Worm (Caenorhabditis elegans) whole organism, L4 larva: ENCODE measurements around the gene tkr-2.

Source experiments
- gei-8 ChIP-seq: fragments of 200-800 bp; sonication (Bioruptor generic); optimal IDR thresholded peaks from 2 replicates; lab custom pipeline; 2018; ENCODE audit warnings: mild to moderate bottlenecking, missing genetic modification characterization, missing compliant biosample characterization
- jun-1 ChIP-seq: fragments of 150-350 bp; optimal IDR thresholded peaks from 2 replicates; lab custom pipeline; 2014; ENCODE audit warnings: missing biosample characterization, missing genetic modification reagents, missing genetic modification characterization
- lin-39 ChIP-seq: fragments of 150-350 bp; optimal IDR thresholded peaks from 2 replicates; lab custom pipeline; 2014; ENCODE audit warnings: missing biosample characterization, missing genetic modification reagents, missing genetic modification characterization
- pha-4 ChIP-seq, 2 experiments: fragments of 150-350 bp in 1 of 2; fragments of 200-800 bp in 1 of 2; sonication (Bioruptor generic) in 1 of 2; IDR thresholded peaks in 1 of 2; optimal IDR thresholded peaks in 1 of 2; 2 replicates each; pipeline versions ENCODE4 v1.3.6 to Lab custom; 2014 to 2022; ENCODE audit warnings: missing genetic modification characterization in 2 of 2, missing genetic modification reagents in 2 of 2, missing biosample characterization in 1 of 2, missing compliant biosample characterization in 1 of 2

ce11 chrIV:6156833-6157232 lies 45.0 kb upstream of the tkr-2 start, which contains the start of gene C11D2.4:
- TF ChIP-seq pha-4 (GFP tag; IDR thresholded peaks at IDR 0.05; lab: Robert Waterston, UW): no peak
- TF ChIP-seq pha-4 (tag; optimal IDR thresholded peaks at IDR 0.05; lab: Kevin White, UChicago): no peak
- no peak for TF ChIP-seq gei-8 (GFP tag; lab: Kevin White, UChicago)
- no peak for TF ChIP-seq jun-1 (tag; lab: Kevin White, UChicago)
- no peak for TF ChIP-seq lin-39 (tag; lab: Kevin White, UChicago)
